Worm (Caenorhabditis elegans) whole organism, midembryonic: Measurements from ENCODE around the gene gbf-1.

Experiments
- T22C8.4 ChIP-seq: fragments of 200-800 bp; sonication (Bioruptor generic); IDR thresholded peaks from 2 replicates; pipeline ENCODE4 v1.3.6; 2022; ENCODE audit warnings: missing genetic modification characterization, missing compliant biosample characterization
- flt-1 ChIP-seq: fragments of 200-800 bp; sonication (Bioruptor generic); IDR thresholded peaks from 2 replicates; pipeline ENCODE4 v1.3.6; 2022; ENCODE audit warnings: missing genetic modification characterization, missing compliant biosample characterization
- klf-2 ChIP-seq: fragments of 200-800 bp; sonication (Bioruptor generic); conservative IDR thresholded peaks from 2 replicates; pipeline ENCODE4 v1.3.6; 2022; ENCODE audit warnings: missing genetic modification reagents, missing genetic modification characterization, missing compliant biosample characterization
- med-1 ChIP-seq: sonication (generic microtip); optimal IDR thresholded peaks from 2 replicates; lab custom pipeline; 2017; ENCODE audit warnings: missing genetic modification characterization, mild to moderate bottlenecking, missing compliant biosample characterization, antibody characterized with exemption, missing genetic modification reagents; ENCODE audit not compliant: insufficient read depth
- ref-1 ChIP-seq: fragments of 200-800 bp; sonication (Bioruptor generic); conservative IDR thresholded peaks from 2 replicates; pipeline ENCODE4 v1.3.6; 2022; ENCODE audit warnings: missing genetic modification reagents, missing genetic modification characterization, missing compliant biosample characterization
- tab-1 ChIP-seq: fragments of 200-800 bp; sonication (Bioruptor generic); IDR thresholded peaks from 2 replicates; pipeline ENCODE4 v1.3.6; 2022; ENCODE audit warnings: missing genetic modification characterization, missing compliant biosample characterization
- ztf-23 ChIP-seq: fragments of 200-800 bp; sonication (Bioruptor generic); IDR thresholded peaks from 2 replicates; pipeline ENCODE4 v1.3.6; 2022; ENCODE audit warnings: missing genetic modification reagents, missing genetic modification characterization, missing compliant biosample characterization
- ztf-29 ChIP-seq: fragments of 200-800 bp; sonication (Bioruptor generic); IDR thresholded peaks from 2 replicates; pipeline ENCODE4 v1.3.6; 2022; ENCODE audit warnings: missing genetic modification reagents, missing genetic modification characterization, missing compliant biosample characterization

DNA sequence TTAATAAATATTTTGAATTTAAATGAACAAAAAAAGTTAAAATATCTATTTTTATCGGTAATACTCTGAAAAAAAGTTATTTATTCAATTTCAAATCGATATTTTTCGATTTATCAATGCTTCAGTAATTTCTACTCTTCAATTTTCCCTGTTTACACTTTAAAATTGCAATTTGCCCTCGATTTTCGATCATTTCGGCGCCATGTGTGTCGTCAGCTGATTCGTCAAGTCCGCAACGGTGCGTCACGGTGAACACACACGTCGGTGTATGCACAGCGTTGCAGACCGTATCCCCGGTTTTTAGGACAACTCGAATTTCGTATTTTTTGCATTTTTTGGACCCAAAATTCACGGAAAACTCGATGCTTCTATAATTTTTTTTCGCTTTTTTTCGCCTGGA is 49.8 kb upstream of the gbf-1 start, which contains the start of gene C18D11.3:
- TF ChIP-seq klf-2 (GFP tag; lab: Robert Waterston, UW) = no peak
- TF ChIP-seq ztf-29 = no peak
- no peak for TF ChIP-seq tab-1 (GFP tag; lab: Robert Waterston, UW)
- TF ChIP-seq ztf-23 (GFP tag; lab: Robert Waterston, UW) = peak; percentile 66; the same call in 1 of the 2 replicates
- no peak for TF ChIP-seq T22C8.4 (GFP tag; lab: Robert Waterston, UW)
- no peak for TF ChIP-seq med-1 (GFP tag; lab: Kevin White, UChicago)
- 0 out of 2 replicates have a peak, but pooled peaks have one; percentile 35 for TF ChIP-seq flt-1
- no peak for TF ChIP-seq ref-1
